Fruit fly (Drosophila melanogaster): ENCODE measurements around the gene lost.

DNA sequence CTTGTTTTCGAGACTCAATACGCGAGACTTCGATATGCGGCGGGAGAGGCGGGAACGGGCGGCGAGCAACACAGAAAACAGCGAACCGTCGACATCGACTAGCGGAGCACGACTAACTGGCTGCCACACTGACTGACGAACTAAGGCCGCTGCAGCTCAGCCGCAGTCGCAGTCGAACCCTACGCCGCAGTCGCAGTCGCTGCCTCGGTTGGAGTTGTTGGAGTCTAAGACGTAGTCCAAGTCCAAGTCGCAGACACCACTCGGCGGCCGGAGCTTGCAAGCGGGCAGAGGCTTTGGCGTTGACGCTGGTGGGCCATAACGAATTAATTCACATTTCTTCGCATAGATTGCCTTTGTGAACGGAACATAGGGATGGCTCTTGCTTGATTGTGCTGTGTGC, 47.8 kb downstream of the lost start:
- TF ChIP-seq pad (GFP tag; optimal IDR thresholded peaks at IDR 0.05) (no peak), CG7101 (tag; optimal IDR thresholded peaks at IDR 0.05) (no peak)
